Fruit fly (Drosophila melanogaster): Measurements from ENCODE around the gene hyx.

hyx gene

DNA sequence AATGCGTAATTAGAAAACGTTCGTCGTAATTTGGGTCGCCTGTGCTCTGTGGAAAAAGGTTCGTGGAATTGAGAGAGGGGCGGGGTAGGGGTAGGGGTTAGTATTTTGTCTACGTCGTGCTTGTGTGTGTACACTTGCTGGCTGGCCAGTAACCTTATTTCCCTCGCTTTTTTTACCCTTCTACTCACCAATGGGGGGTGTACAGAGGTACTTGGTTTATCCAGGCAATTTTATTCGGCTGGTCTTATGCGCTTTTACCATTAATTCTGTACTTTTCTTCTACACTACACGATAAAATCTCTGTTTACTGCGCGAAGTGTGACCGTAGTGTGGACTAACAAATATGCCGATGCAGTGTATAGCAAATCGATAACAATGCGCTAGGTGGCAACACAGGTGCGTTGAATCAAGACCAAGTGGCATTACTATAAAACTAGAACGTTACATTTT is 18.8 kb upstream of the hyx start, which contains the start of gene tgo (continued):
- TF ChIP-seq CG15601 (tag; optimal IDR thresholded peaks at IDR 0.05) = peak; percentile 33
- no peak for TF ChIP-seq eve (GFP tag; optimal IDR thresholded peaks at IDR 0.05)
- TF ChIP-seq Abd-B (GFP tag; optimal IDR thresholded peaks at IDR 0.05) = peak; percentile 21
- peak; percentile 73 for TF ChIP-seq trem (tag; optimal IDR thresholded peaks at IDR 0.05)
- no peak for TF ChIP-seq Hr78 (GFP tag; optimal IDR thresholded peaks at IDR 0.05)
- peak; percentile 1 for TF ChIP-seq HmgD (GFP tag; optimal IDR thresholded peaks at IDR 0.05)
- TF ChIP-seq NfI (GFP tag; optimal IDR thresholded peaks at IDR 0.05) = no peak
- TF ChIP-seq Dll (GFP tag; IDR thresholded peaks at IDR 0.05; ENCODE audit: partially characterized antibody) = 0 out of 4 replicates have a peak, but pooled peaks have one; percentile 58
- TF ChIP-seq gsb (GFP tag; IDR thresholded peaks at IDR 0.05) = no peak
- peak; percentile 25 for TF ChIP-seq mirr (GFP tag; optimal IDR thresholded peaks at IDR 0.05)
- no peak for TF ChIP-seq Antp (GFP tag; optimal IDR thresholded peaks at IDR 0.05)
- TF ChIP-seq Vsx1 (GFP tag; optimal IDR thresholded peaks at IDR 0.05) = no peak
- TF ChIP-seq Ets97D (GFP tag; optimal IDR thresholded peaks at IDR 0.05) = peak; percentile 52
- no peak for TF ChIP-seq corto (GFP tag; optimal IDR thresholded peaks at IDR 0.05)
- TF ChIP-seq HLHmδ (GFP tag; optimal IDR thresholded peaks at IDR 0.05) = no peak
- TF ChIP-seq Ptx1 (GFP tag; IDR thresholded peaks at IDR 0.05) = no peak
- peak; percentile 69 for TF ChIP-seq CG12659 (GFP tag; optimal IDR thresholded peaks at IDR 0.05)
- no peak for TF ChIP-seq seq (GFP tag; IDR thresholded peaks at IDR 0.05)
- peak; percentile 64 for TF ChIP-seq CHES-1-like (GFP tag; optimal IDR thresholded peaks at IDR 0.05)
- TF ChIP-seq exex (tag; optimal IDR thresholded peaks at IDR 0.05) = no peak
- TF ChIP-seq CG42726 (GFP tag; IDR thresholded peaks at IDR 0.05; ENCODE audit: partially characterized antibody) = no peak
- 0 out of 2 replicates have a peak, but pooled peaks have one; percentile 23 for TF ChIP-seq sna (GFP tag; IDR thresholded peaks at IDR 0.05; ENCODE audit: partially characterized antibody)
- TF ChIP-seq CTCF (GFP tag; optimal IDR thresholded peaks at IDR 0.05) = peak; percentile 42
- TF ChIP-seq yki (optimal IDR thresholded peaks at IDR 0.05) = no peak
- TF ChIP-seq Dp (GFP tag; optimal IDR thresholded peaks at IDR 0.05) = peak; percentile 61
- peak in 1 of 2 experiments; percentile 53 for TF ChIP-seq Pdp1 (GFP tag; optimal IDR thresholded peaks at IDR 0.05)
- peak; percentile 65 for TF ChIP-seq BEAF-32 (GFP tag; optimal IDR thresholded peaks at IDR 0.05)
- peak; percentile 62 for TF ChIP-seq amos (GFP tag; IDR thresholded peaks at IDR 0.05; ENCODE audit: partially characterized antibody)
- no peak for TF ChIP-seq fd96Cb (tag; optimal IDR thresholded peaks at IDR 0.05)
- TF ChIP-seq Gug (GFP tag; IDR thresholded peaks at IDR 0.05) = no peak
- TF ChIP-seq CG17568 (GFP tag; optimal IDR thresholded peaks at IDR 0.05) = no peak
- TF ChIP-seq CG13123 (GFP tag; optimal IDR thresholded peaks at IDR 0.05) = no peak
- TF ChIP-seq tna (GFP tag; IDR thresholded peaks at IDR 0.05; ENCODE audit: partially characterized antibody) = no peak
- TF ChIP-seq CG4617 (GFP tag; optimal IDR thresholded peaks at IDR 0.05; ENCODE audit: borderline replicate concordance) = peak; percentile 97
- TF ChIP-seq CG2202 (tag; optimal IDR thresholded peaks at IDR 0.05) = no peak
- peak; percentile 63 for TF ChIP-seq phol (tag; optimal IDR thresholded peaks at IDR 0.05)
- no peak for TF ChIP-seq eyg (GFP tag; optimal IDR thresholded peaks at IDR 0.05)
- no peak for TF ChIP-seq oc (tag; optimal IDR thresholded peaks at IDR 0.05)
- no peak for TF ChIP-seq CG18619 (GFP tag; optimal IDR thresholded peaks at IDR 0.05)
- no peak for TF ChIP-seq schlank (tag; optimal IDR thresholded peaks at IDR 0.05)
- peak; percentile 85 for TF ChIP-seq HmgZ (tag; optimal IDR thresholded peaks at IDR 0.05)
- peak; percentile 69 for TF ChIP-seq Fer1 (GFP tag; optimal IDR thresholded peaks at IDR 0.05)
- no peak for TF ChIP-seq nau (GFP tag; optimal IDR thresholded peaks at IDR 0.05)
- no peak for TF ChIP-seq Eip74EF (GFP tag; optimal IDR thresholded peaks at IDR 0.05)
- peak; percentile 52 for TF ChIP-seq nmo (GFP tag; optimal IDR thresholded peaks at IDR 0.05)
- TF ChIP-seq nom (GFP tag; optimal IDR thresholded peaks at IDR 0.05) = no peak
- no peak for TF ChIP-seq sob (GFP tag; IDR thresholded peaks at IDR 0.05)
- no peak for TF ChIP-seq sc (optimal IDR thresholded peaks at IDR 0.05)
- TF ChIP-seq sc (GFP tag; optimal IDR thresholded peaks at IDR 0.05) = no peak
